Worm (Caenorhabditis elegans): ENCODE results near the gene mksr-1.

mksr-1 gene

ce11 chrX:1089133-1089532, 20.2 kb upstream of the mksr-1 start (continued):
- peak; percentile 30 for TF ChIP-seq hmg-1.2 (GFP tag; IDR thresholded peaks at IDR 0.05)
- TF ChIP-seq mel-28 (tag; optimal IDR thresholded peaks at IDR 0.05; ENCODE audit: borderline replicate concordance) = no peak
- TF ChIP-seq F57A8.1 (GFP tag; optimal IDR thresholded peaks at IDR 0.05) = no peak
- TF ChIP-seq lir-1 (GFP tag; conservative IDR thresholded peaks at IDR 0.05) = no peak
- no peak for TF ChIP-seq die-1 (tag; optimal IDR thresholded peaks at IDR 0.05)
- no peak for TF ChIP-seq akir-1 (GFP tag; optimal IDR thresholded peaks at IDR 0.05)
- no peak for TF ChIP-seq rcor-1 (GFP tag; IDR thresholded peaks at IDR 0.05)
- TF ChIP-seq Y79H2A.3 (GFP tag; conservative IDR thresholded peaks at IDR 0.05) = no peak
- no peak for TF ChIP-seq gei-17 (GFP tag; optimal IDR thresholded peaks at IDR 0.05)
- no peak for TF ChIP-seq nfya-1 (tag; optimal IDR thresholded peaks at IDR 0.05; ENCODE audit: borderline replicate concordance, insufficient read depth)
- TF ChIP-seq bed-1 (GFP tag; IDR thresholded peaks at IDR 0.05) = no peak
- TF ChIP-seq sea-2 (GFP tag; IDR thresholded peaks at IDR 0.05) = no peak
- no peak for TF ChIP-seq pha-4 (tag; optimal IDR thresholded peaks at IDR 0.05)
- TF ChIP-seq dpl-1 (GFP tag; optimal IDR thresholded peaks at IDR 0.05) = no peak
- no peak for TF ChIP-seq madf-6 (GFP tag; IDR thresholded peaks at IDR 0.05)
- no peak for TF ChIP-seq attf-5 (GFP tag; optimal IDR thresholded peaks at IDR 0.05)
- TF ChIP-seq F55B11.4 (tag; optimal IDR thresholded peaks at IDR 0.05; ENCODE audit: borderline replicate concordance, insufficient read depth) = no peak
- TF ChIP-seq ceh-100 (GFP tag; IDR thresholded peaks at IDR 0.05) = 0 out of 2 replicates have a peak, but pooled peaks have one; percentile 20
- no peak for TF ChIP-seq ceh-58 (GFP tag; IDR thresholded peaks at IDR 0.05)
- TF ChIP-seq ets-4 (GFP tag; optimal IDR thresholded peaks at IDR 0.05) = no peak
- no peak for TF ChIP-seq F57C9.4 (tag; optimal IDR thresholded peaks at IDR 0.05)
- TF ChIP-seq T07F8.4 (tag; optimal IDR thresholded peaks at IDR 0.05) = no peak
- TF ChIP-seq zfh-2 (GFP tag; conservative IDR thresholded peaks at IDR 0.05) = no peak
- TF ChIP-seq F49E8.2 (tag; optimal IDR thresholded peaks at IDR 0.05; ENCODE audit: insufficient read depth) = no peak
- no peak for TF ChIP-seq mxl-1 (tag; optimal IDR thresholded peaks at IDR 0.05)
- TF ChIP-seq bed-2 (GFP tag; IDR thresholded peaks at IDR 0.05) = no peak
- no peak for TF ChIP-seq F52B5.7 (tag; optimal IDR thresholded peaks at IDR 0.05)
- TF ChIP-seq Y56A3A.18 (GFP tag; IDR thresholded peaks at IDR 0.05) = no peak
- no peak for TF ChIP-seq him-1 (tag; optimal IDR thresholded peaks at IDR 0.05)
- no peak for TF ChIP-seq F39B2.1 (GFP tag; IDR thresholded peaks at IDR 0.05)
- TF ChIP-seq Y53G8AR.9 (GFP tag; conservative IDR thresholded peaks at IDR 0.05) = no peak
- no peak for TF ChIP-seq K12H6.12 (tag; optimal IDR thresholded peaks at IDR 0.05)
- no peak for TF ChIP-seq rec-8 (tag; optimal IDR thresholded peaks at IDR 0.05)
- no peak for TF ChIP-seq egl-18 (GFP tag; IDR thresholded peaks at IDR 0.05)
- no peak for TF ChIP-seq xnd-1 (tag; optimal IDR thresholded peaks at IDR 0.05)
- 0 out of 2 replicates have a peak, but pooled peaks have one; percentile 45 for TF ChIP-seq cebp-2 (GFP tag; IDR thresholded peaks at IDR 0.05)
- TF ChIP-seq unc-130 (GFP tag; optimal IDR thresholded peaks at IDR 0.05) = no peak
- TF ChIP-seq T26A5.8 (tag; optimal IDR thresholded peaks at IDR 0.05) = no peak
- TF ChIP-seq cebp-1 (GFP tag; IDR thresholded peaks at IDR 0.05) = no peak
- TF ChIP-seq cebp-1 (tag; optimal IDR thresholded peaks at IDR 0.05) = no peak
- TF ChIP-seq ceh-40 (GFP tag; IDR thresholded peaks at IDR 0.05) = no peak
- no peak for TF ChIP-seq F33H1.4 (GFP tag; IDR thresholded peaks at IDR 0.05)
